Worm (Caenorhabditis elegans) whole organism, L4/young adult: Measurements from ENCODE around the gene F40G9.8.

Experiments used
- W03F9.2 ChIP-seq: fragments of 150-350 bp; optimal IDR thresholded peaks from 2 replicates; lab custom pipeline; 2014; ENCODE audit warnings: missing biosample characterization, missing genetic modification characterization
- dao-5 ChIP-seq: sonication (generic microtip); optimal IDR thresholded peaks from 2 replicates; lab custom pipeline; 2016; ENCODE audit warnings: missing genotype, missing genetic modification characterization, moderate library complexity, missing compliant biosample characterization
- him-1 ChIP-seq: sonication (generic microtip); optimal IDR thresholded peaks from 2 replicates; lab custom pipeline; 2016; ENCODE audit warnings: missing genotype, missing genetic modification reagents, missing genetic modification characterization, missing compliant biosample characterization

The F40G9.8 gene

DNA sequence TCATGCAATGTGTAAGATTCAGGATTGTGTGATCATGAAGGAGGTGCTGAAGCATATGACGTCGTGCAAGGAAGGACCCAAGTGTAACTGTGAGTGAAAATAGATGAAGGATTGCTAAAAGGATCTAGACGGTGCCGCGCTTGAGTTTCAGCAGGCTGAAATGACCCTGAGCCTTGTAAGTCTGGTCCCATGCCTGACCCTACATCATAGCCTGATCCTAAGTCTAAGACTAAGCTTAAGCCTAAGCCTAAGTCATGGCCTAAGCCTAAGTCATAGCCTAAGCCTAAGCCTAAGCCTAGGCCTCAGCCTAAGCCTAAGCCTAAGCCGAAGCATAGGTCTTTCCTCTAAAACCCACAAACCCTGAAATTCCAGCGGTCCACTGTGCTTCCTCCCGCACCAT is 46.8 kb downstream of the F40G9.8 start:
- TF ChIP-seq W03F9.2 (tag; lab: Kevin White, UChicago) (no peak), him-1 (tag; lab: Kevin White, UChicago) (no peak), dao-5 (tag; lab: Kevin White, UChicago) (no peak)

DNA sequence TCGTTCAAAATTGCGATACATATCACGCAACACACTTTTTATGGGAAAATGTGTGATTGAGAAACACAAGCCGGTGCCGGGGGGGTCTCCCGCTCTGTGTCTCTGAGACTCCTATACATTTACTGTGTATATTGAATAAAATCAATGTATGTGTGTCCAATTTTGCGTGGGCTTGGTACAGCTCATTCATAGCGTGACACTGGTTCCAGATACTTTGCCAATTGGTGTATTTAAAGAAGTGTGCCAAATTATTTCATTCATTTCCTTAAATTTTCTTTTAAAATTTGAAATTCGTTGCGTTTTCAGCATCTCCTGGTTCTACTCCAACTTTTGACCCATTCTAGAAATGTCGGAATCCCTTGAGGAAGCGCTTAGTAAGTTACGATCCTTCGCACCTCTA is 47.5 kb downstream of the F40G9.8 start, which contains the start of gene C29F9.5:
C29F9.5 (plus strand) TSS at position 301 of the 400 bp plus-strand sequence.
- TF ChIP-seq him-1 (tag; lab: Kevin White, UChicago), result no peak
- no peak for TF ChIP-seq dao-5 (tag; lab: Kevin White, UChicago)
- no peak for TF ChIP-seq W03F9.2 (tag; lab: Kevin White, UChicago)

DNA sequence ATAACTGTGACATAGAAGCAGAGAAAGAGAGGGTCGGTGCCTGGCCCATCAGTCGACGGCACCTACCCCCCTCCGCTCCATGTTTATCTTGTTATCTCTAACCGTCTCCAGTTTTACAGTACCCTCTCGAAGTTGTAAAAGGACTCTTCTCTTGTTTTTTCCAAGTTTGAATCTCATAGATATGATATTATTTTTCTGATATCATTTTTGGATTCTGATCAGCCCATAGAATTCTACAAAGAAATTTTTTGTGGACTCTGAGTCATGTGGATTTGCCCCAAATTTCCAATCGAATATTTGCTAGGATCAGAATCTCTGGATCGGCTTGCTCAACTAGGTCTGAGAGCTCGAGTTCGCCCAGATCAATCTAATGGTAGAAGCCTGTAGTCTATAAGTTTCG is 50.1 kb downstream of the F40G9.8 start, which contains the start of gene C29F9.6:
C29F9.6 (plus strand) TSS at position 301 of the 400 bp plus-strand sequence.
- TF ChIP-seq dao-5 (tag; lab: Kevin White, UChicago), result no peak
- no peak for TF ChIP-seq him-1 (tag; lab: Kevin White, UChicago)
- TF ChIP-seq W03F9.2 (tag; lab: Kevin White, UChicago), result no peak
